Fruit fly (Drosophila melanogaster) whole organism, larva: ENCODE results near the gene Fas1.

Experiments
- noc ChIP-seq: fragments of 200-800 bp; sonication (Bioruptor generic); optimal IDR thresholded peaks from 3 replicates; lab custom pipeline; 2019; ENCODE audit warnings: missing biosample characterization, mild to moderate bottlenecking, missing genetic modification characterization, moderate library complexity

Fas1 gene

DNA sequence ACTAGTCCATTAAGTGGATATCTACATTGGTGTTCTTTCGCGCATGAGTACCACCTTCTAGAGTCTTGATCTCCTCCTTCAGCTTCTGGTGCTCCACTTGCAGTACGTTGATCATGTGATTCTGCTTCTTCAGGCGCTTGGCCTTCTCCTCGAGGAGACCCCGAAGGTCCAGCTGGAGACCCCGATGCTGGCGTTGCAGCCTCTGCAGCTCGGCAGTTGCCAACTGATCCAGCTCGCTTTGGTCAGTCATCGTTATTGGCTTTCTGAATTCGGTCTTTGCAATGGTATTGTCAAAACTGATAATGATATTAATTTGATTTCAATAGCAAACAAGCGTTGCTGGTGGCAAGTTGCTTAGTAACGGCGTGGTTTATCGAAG, 678 bp upstream of the Fas1 start, which contains the start of gene Ccdc114:
TSS of gene Ccdc114 (minus strand) at position 347 of the 379 bp plus-strand sequence.
- TF ChIP-seq noc (tag; lab: Kevin White, UChicago) = no peak

DNA sequence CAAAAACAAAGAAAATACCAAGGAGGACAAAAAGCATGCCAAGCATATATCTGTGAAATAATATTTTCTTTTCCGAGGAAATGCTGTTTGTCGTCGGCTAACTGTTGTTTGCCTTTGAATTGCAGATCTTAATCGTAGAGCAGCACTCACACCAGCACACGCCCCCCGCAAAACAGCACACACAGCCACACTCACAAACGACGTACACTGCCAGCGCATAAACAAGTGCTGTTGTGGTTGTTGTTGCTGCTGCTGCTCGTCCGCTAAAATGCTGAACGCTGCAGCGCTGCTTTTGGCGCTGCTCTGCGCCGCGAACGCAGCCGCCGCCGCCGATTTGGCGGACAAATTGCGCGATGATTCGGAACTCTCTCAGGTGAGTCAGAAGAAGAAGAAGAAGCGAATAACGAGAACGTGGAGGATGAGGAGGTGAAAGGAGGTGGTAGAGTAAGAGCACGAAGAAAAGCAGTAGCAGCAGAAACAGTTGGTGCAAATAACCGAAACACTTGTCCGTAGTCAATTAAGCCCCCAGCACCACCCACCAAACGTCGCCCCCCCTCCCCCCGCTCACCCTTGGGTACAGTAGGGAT, 899 bp downstream of the Fas1 start:
- TF ChIP-seq noc (tag; lab: Kevin White, UChicago) = no peak

DNA sequence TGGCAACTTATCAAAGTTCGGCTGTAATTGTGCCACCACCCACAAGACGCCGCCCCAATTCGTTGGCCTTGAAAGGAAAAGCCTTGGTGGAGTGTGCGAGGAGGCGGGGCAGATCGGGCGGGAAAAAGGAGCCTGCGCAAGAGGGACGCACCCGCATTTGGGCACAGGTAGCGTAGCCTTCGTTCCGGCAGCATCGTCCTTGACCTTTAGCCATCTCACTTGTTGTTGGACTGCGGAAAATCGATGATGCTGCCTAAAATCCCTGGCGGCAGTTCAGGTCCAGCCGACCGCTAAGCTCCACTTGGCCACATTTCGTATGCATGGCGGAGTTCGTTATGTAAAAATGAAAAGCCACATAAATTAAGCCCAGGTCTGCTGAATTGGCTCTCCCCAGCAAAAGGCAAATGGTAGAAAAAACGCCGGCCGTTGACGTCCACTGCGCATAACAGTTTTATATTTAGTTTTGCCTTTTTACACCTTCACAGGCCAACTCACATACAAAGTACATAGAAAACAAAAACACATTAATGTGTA, 1.9 kb downstream of the Fas1 start:
- TF ChIP-seq noc (tag; lab: Kevin White, UChicago) = no peak

DNA sequence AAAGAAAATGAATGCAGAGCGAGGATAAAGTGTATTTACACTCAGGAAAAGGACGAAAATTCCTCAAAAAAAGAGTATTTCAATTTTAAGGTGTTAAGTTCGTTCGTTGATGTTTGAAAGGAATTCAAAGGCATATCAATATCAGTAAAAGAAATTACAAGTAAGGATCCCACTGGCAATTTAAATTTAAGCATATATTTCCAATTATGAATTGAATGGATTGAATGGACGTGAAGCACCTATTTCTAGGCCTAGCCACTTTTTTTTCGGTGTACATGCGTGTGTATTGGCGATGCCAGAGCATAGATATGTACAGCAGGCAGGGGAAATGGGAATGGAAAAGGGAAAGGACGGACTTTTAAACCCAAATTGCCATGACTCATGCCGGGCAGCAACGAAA, 5.5 kb downstream of the Fas1 start:
- no peak for TF ChIP-seq noc (tag; lab: Kevin White, UChicago)

DNA sequence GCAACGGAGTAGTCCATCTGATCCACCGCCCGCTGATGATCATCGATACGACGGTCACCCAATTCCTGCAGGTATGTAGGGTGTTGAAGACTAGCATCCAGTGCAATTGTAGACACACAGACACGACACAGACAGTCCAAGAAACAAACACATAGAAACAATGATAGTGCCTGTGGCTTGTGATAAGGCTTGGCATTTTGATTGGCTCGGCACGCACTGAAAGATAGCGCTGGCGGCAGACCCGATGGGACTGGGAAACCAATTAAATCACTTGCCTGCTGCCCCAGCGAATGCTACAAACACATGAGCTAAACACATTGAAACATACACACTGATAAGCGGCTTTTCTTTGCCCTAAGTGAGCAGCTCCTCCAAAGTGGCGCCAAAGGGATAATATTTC, 7.7 kb downstream of the Fas1 start:
- no peak for TF ChIP-seq noc (tag; lab: Kevin White, UChicago)

DNA sequence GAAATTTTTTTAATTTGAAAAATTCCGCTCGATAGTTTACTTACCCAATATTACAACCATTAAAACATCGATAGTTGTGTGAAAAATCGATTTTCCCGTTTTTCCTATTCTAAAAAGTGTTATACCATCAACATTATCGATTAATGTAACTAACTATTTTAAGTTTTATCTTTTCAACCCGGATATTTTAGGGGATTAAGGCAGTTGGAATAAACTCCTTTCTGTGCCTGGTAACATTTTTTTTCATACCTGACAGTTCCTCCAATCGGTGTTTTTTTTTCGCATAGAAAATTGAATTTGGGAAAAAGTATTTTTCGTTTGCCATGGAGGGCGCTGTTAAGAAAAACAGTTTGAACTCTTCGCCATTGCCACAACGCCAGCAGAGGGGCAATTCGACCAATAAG, 15.0 kb downstream of the Fas1 start, which contains the start of gene nonA-l:
TSS of gene nonA-l (plus strand) at position 201 of the 404 bp plus-strand sequence.
- TF ChIP-seq noc (tag; lab: Kevin White, UChicago) = no peak

DNA sequence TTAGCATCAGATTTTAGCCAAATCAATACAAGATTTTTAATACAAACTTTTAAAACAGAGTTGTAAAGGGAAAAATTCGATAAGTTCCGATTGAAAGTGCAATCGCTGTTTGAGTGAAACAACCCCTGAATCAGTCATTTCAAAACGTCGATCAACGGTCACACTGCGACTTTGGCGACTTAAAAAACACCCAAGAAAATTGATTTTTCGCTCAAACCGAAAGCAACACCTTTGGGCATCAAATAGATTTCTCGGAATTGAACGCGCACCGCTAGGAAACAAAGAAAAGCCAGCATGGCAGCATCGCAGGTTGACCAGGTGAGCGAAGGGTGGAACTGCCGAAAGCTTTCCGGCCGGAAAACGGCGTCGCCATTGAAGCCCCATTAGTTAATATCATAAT, 18.6 kb downstream of the Fas1 start, which contains the start of gene Arl6IP1:
TSS of gene Arl6IP1 (plus strand) at position 15 of the 400 bp plus-strand sequence.
- no peak for TF ChIP-seq noc (tag; lab: Kevin White, UChicago)

DNA sequence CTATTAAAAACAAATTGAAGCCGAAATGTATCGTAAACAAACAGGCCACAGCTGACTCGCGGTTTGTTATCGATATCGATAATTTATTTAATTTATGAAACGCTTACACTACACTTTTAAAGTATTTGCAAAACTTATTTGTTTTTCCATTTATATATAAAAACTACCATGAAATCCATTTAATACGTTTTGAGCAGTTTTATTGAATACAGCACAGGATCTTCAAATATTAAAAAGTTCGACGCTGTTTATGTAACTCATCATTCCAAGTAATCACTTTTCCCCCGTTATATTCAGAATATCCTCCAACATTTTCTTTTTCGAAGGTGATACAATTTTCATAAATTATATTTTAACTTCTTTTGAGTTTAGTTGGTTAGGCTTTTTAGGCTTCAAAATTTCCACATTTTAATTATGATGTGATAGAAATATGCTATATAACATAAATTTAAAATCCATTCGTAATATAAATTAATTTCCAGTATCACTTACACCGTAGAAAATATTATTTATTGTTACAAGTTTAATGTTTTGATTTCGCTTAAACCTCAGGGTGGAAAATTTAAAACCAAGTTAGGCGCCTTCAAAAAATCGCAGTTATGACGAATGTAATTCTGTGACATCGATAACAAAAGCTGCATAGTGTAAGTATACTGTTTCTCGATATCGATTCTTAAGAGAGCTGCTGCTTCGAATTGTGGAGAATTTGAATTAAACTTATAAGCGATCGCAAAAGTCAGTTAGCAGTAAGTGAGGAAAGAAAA, 22.1 kb downstream of the Fas1 start, which contains the start of the genes CG10324 and CCT3:
TSS of gene CG10324 (minus strand) at position 53 of the 764 bp plus-strand sequence.
TSS of gene CCT3 (plus strand) at position 654 of the 764 bp plus-strand sequence.
- no peak for TF ChIP-seq noc (tag; lab: Kevin White, UChicago)

DNA sequence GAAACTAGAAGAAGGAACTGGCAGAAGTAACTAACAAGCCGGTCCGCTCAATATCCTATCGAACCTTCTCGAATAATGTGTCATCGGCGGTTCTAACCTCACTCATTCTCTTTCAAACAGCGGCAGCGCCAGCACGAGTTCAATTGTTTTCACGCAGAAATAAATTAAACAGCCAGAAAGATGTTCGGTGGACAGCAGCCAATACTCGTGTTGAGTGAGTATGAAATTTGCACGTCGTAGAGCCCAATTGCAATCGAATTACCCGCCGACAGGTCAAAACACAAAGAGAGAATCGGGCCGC, 22.6 kb downstream of the Fas1 start:
- TF ChIP-seq noc (tag; lab: Kevin White, UChicago) = no peak

DNA sequence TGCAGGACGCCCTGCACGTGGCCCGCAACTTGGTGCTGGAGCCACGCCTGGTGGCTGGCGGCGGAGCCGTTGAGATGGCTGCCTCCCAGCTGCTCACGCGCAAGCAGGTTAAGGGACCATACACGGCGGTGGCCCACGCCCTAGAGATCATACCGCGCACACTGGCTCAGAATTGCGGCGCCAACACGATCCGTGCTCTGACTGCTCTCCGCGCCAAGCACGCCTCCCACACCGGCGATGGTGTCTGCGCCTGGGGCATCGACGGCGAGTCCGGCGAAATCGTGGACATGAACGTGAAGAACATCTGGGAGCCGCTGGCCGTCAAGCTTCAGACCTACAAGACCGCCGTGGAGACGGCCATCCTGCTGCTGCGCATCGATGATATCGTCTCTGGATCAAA, 24.2 kb downstream of the Fas1 start:
- no peak for TF ChIP-seq noc (tag; lab: Kevin White, UChicago)

DNA sequence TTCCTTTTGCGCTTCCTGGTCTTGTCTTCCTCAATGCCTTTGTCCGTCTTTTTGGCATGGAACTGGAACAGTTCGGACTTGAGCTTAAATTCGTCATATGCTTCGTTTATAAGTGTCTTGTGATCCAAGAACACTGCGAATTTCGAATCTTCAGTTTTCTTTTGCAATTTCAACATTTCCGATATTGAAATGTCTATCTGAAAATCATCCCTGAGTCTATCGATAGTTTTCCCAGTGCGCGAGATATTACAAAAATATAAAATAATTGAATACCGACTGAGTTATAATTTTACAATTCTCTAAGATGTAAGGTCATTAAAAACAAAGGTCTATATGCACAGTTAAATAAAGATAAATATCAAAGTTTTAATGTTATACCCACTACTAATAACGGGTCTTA, 25.9 kb downstream of the Fas1 start, which contains the start of gene Mettl4:
TSS of gene Mettl4 (minus strand) at position 208 of the 400 bp plus-strand sequence.
- no peak for TF ChIP-seq noc (tag; lab: Kevin White, UChicago)

DNA sequence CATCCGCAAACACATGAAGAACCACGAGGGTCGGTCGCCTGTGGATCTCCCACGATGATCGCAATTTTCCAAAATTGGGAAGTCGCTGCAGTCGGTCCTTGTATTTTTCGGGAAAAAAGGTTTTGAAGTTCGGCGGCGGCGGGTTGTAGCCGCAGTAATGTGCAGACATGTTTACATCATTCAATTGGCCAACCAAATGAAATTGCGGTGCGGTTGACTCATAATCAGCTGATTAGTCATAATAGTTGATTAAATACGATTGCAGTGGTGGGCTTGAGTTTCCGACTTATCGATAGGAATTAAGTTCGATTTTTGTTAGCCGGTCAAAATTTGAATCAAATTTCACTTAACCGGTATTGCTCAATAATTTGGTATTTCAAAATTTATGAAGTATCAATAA, 27.1 kb downstream of the Fas1 start, which contains the start of gene CG14907:
TSS of gene CG14907 (minus strand) at position 229 of the 400 bp plus-strand sequence.
- peak; percentile 20 for TF ChIP-seq noc (tag; lab: Kevin White, UChicago)

DNA sequence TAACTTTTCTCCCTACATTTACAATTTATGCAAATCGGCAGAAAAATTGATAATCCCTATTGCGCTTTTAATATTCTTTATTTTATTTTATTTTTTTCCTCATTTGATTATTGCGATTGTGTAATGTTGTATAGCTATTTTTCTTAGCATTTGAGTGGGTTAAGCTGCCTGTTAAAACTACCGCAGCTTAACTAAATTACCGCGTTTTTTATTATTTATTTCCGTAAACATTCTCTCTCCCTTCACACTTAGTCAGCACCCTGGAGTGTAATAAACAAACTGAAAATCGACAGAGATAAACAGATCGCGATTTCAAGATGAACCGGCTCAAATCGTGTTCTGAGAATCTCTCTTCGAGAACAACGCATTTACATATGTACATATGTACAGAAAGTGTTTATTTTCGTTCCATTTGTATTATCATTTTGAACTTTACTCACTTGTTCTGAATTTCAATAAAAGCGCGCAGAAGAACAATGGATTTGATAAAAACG, 30.0 kb downstream of the Fas1 start:
- TF ChIP-seq noc (tag; lab: Kevin White, UChicago) = no peak

DNA sequence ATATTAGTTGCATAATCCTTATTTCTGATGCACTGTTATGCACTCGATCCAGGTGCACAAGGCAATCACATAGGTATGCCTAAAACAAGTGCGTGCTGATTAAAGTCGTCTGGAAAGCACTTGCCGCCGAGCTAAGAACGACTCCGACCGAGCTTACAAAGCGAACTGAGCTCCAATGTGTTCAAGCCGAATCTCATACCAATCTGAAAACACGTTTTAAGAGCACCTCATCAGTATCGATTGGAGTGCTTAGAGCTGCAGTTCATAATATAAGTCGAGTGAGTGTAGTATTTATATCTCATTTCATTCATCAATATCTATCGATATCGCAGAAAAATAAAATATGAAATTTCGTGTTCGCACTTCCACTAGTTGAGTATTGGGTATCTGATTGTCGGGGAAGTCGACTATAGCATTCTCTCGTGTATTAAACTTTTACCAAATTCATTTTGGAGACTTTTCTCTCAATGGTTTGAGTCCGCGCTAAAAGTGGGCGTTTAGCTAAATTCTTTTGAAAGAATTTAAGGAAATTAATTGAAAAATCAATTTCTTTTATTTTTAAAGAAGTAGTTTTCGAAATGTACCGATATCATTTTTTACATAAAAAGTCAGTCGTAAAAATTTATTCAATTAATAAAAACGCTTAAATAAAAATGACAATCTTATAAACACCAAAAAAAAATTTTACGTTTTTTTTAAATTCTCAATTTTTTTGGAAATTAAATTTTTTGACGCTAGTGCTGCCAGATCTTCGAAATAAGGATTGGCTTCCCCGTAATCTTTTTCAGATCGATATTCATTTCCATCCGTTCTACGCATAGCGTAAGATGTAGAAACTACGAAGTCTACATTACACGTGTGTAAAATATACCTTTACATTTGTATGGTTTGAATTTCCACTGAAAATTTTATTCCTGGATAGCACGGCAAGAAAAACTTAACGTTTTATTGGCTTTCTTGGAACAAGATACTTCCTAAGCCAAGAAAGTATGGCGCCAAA, 30.8 kb downstream of the Fas1 start, which contains the start of gene modSP:
TSS of gene modSP (minus strand) at position 169 of the 1,000 bp plus-strand sequence.
- no peak for TF ChIP-seq noc (tag; lab: Kevin White, UChicago)

DNA sequence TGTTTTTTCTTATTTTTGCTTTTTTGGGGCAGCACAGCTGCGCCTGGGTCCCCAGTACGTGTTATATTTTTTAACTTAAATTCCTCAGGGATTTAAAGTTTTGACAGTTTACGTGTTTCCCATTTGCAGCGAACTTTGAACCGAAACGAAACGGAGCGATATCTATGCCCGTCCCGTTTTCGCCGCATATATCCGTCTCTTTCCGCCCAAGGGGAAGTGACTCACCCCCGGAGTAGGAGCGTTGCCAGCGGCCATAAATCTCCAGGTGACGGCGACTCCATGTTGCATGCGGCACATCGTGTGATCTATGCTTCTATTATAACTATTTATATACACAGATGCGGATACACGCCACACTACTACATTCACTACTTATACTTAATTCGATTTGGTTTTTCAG, 36.7 kb downstream of the Fas1 start:
- no peak for TF ChIP-seq noc (tag; lab: Kevin White, UChicago)
